Worm (Caenorhabditis elegans) whole organism, mixed stage, embryonic: ENCODE results near the gene C25D7.5.

Source experiments
- ces-1 ChIP-seq: fragments of 150-350 bp; optimal IDR thresholded peaks from 2 replicates; lab custom pipeline; 2014; ENCODE audit warnings: missing biosample characterization, missing genetic modification reagents, missing genetic modification characterization
- elt-3 ChIP-seq: fragments of 150-350 bp; optimal IDR thresholded peaks from 2 replicates; lab custom pipeline; 2014; ENCODE audit warnings: missing biosample characterization, missing genetic modification characterization
- flh-1 ChIP-seq: fragments of 200-800 bp; sonication (Bioruptor generic); optimal IDR thresholded peaks from 2 replicates; lab custom pipeline; 2018; ENCODE audit warnings: mild to moderate bottlenecking, missing genetic modification characterization, moderate library complexity, missing compliant biosample characterization
- ham-2 ChIP-seq: fragments of 200-800 bp; sonication (Bioruptor generic); optimal IDR thresholded peaks from 2 replicates; lab custom pipeline; 2018; ENCODE audit warnings: mild to moderate bottlenecking, missing genetic modification characterization, missing compliant biosample characterization
- lin-13 ChIP-seq: fragments of 150-350 bp; optimal IDR thresholded peaks from 2 replicates; lab custom pipeline; 2014; ENCODE audit warnings: missing biosample characterization, missing genetic modification characterization
- mab-5 ChIP-seq: fragments of 150-350 bp; optimal IDR thresholded peaks from 2 replicates; lab custom pipeline; 2014; ENCODE audit warnings: missing biosample characterization, missing genetic modification characterization
- nhr-12 ChIP-seq: fragments of 150-350 bp; optimal IDR thresholded peaks from 2 replicates; lab custom pipeline; 2014; ENCODE audit warnings: missing biosample characterization, missing genetic modification characterization
- nhr-76 ChIP-seq: sonication (generic microtip); optimal IDR thresholded peaks from 2 replicates; lab custom pipeline; 2017; ENCODE audit warnings: missing biosample characterization, missing genetic modification characterization
- pha-4 ChIP-seq: fragments of 150-350 bp; optimal IDR thresholded peaks from 2 replicates; lab custom pipeline; 2018; ENCODE audit warnings: missing biosample characterization, missing genetic modification reagents, missing genetic modification characterization
- ztf-11 ChIP-seq: fragments of 150-350 bp; optimal IDR thresholded peaks from 2 replicates; lab custom pipeline; 2014; ENCODE audit warnings: missing biosample characterization, missing genetic modification characterization

ce11 chrV:15020229-15020628, 32.2 kb upstream of the C25D7.5 start, which contains the start of gene F14H8.2:
- no peak for TF ChIP-seq nhr-76
- TF ChIP-seq lin-13 (tag; lab: Kevin White, UChicago): no peak
- TF ChIP-seq ces-1: no peak
- no peak for TF ChIP-seq flh-1
- no peak for TF ChIP-seq mab-5 (tag; lab: Kevin White, UChicago)
- no peak for TF ChIP-seq pha-4 (tag; lab: Kevin White, UChicago)
- no peak for TF ChIP-seq ztf-11 (tag; lab: Kevin White, UChicago)
- TF ChIP-seq elt-3: no peak
- no peak for TF ChIP-seq nhr-12 (tag; lab: Kevin White, UChicago)
- no peak for TF ChIP-seq ham-2 (GFP tag; lab: Kevin White, UChicago)
